Comparison of ENCODE assay signal across 2 fruit fly cellular contexts in genomic region chr2L:128977-129941, dm6.
TF ChIP-seq lines count a peak whose summit lies in the region.

No protein-coding gene starts in this region.

TF ChIP-seq in whole organism, embryonic, 481 proteins besides CTCF, POLR2A, EP300 and RAD21 (continued from another document and continues in another):
- TF ChIP-seq hkb (optimal IDR thresholded peaks at IDR 0.05; lab: Kevin White, UChicago) (no peak), hkb (GFP tag; IDR thresholded peaks at IDR 0.05; lab: Robert Waterston, UW) (peak; percentile 42; the same call in 1 of the 2 replicates), salm (tag; optimal IDR thresholded peaks at IDR 0.05; lab: Kevin White, UChicago) (peak; percentile 13), CG12299 (tag; optimal IDR thresholded peaks at IDR 0.05; lab: Kevin White, UChicago) (peak; percentile 57), knrl (GFP tag; IDR thresholded peaks at IDR 0.05; lab: Robert Waterston, UW; ENCODE audit: partially characterized antibody) (no peak), Eip74EF (GFP tag; optimal IDR thresholded peaks at IDR 0.05; lab: Kevin White, UChicago) (peak in 1 of 2 experiments; percentile 35), mirr (GFP tag; optimal IDR thresholded peaks at IDR 0.05; lab: Kevin White, UChicago) (peak; percentile 78), CG7786 (GFP tag; optimal IDR thresholded peaks at IDR 0.05; lab: Kevin White, UChicago) (no peak), corto (GFP tag; optimal IDR thresholded peaks at IDR 0.05; lab: Kevin White, UChicago) (peak; percentile 65), HLH3B (GFP tag; IDR thresholded peaks at IDR 0.05; lab: Robert Waterston, UW) (peak; percentile 15; the same call in 1 of the 2 replicates), sens (GFP tag; lab: Kevin White, UChicago) (peak; percentile 78), CG9437 (GFP tag; optimal IDR thresholded peaks at IDR 0.05; lab: Kevin White, UChicago) (peak; percentile 63), Jarid2 (GFP tag; optimal IDR thresholded peaks at IDR 0.05; lab: Kevin White, UChicago) (peak; percentile 97), tll (GFP tag; optimal IDR thresholded peaks at IDR 0.05; lab: Kevin White, UChicago) (no peak), gcm2 (GFP tag; optimal IDR thresholded peaks at IDR 0.05; lab: Kevin White, UChicago) (no peak), gcm (GFP tag; optimal IDR thresholded peaks at IDR 0.05; lab: Kevin White, UChicago) (peak; percentile 78), CG17361 (GFP tag; IDR thresholded peaks at IDR 0.05; lab: Robert Waterston, UW) (no peak), CG2889 (GFP tag; IDR thresholded peaks at IDR 0.05; lab: Robert Waterston, UW) (no peak), CG1647 (GFP tag; optimal IDR thresholded peaks at IDR 0.05; lab: Kevin White, UChicago) (peak; percentile 0), CG7963 (GFP tag; IDR thresholded peaks at IDR 0.05; lab: Robert Waterston, UW; ENCODE audit: partially characterized antibody) (0 out of 3 replicates have a peak, but pooled peaks have one; percentile 36), Blimp-1 (GFP tag; optimal IDR thresholded peaks at IDR 0.05; lab: Kevin White, UChicago) (peak; percentile 20), Hand (GFP tag; optimal IDR thresholded peaks at IDR 0.05; lab: Kevin White, UChicago) (peak; percentile 33), Side (GFP tag; optimal IDR thresholded peaks at IDR 0.05; lab: Kevin White, UChicago) (peak; percentile 46), B-H2 (GFP tag; optimal IDR thresholded peaks at IDR 0.05; lab: Kevin White, UChicago) (peak; percentile 65), Kr (GFP tag; optimal IDR thresholded peaks at IDR 0.05; lab: Kevin White, UChicago) (no peak), CG7839 (tag; optimal IDR thresholded peaks at IDR 0.05; lab: Kevin White, UChicago) (peak; percentile 30), CG2116 (GFP tag; optimal IDR thresholded peaks at IDR 0.05; lab: Kevin White, UChicago) (no peak), dati (GFP tag; IDR thresholded peaks at IDR 0.05; lab: Robert Waterston, UW) (no peak), bsh (GFP tag; optimal IDR thresholded peaks at IDR 0.05; lab: Kevin White, UChicago) (peak in 1 of 2 experiments; percentile 3), odd (GFP tag; optimal IDR thresholded peaks at IDR 0.05; lab: Kevin White, UChicago) (peak; percentile 21), MTF-1 (GFP tag; optimal IDR thresholded peaks at IDR 0.05; lab: Kevin White, UChicago; ENCODE audit: borderline replicate concordance) (peak; percentile 71), crol (GFP tag; IDR thresholded peaks at IDR 0.05; lab: Robert Waterston, UW) (peak; percentile 48; the same call in 1 of the 2 replicates), fd64A (GFP tag; optimal IDR thresholded peaks at IDR 0.05; lab: Kevin White, UChicago) (no peak), CG3281 (GFP tag; optimal IDR thresholded peaks at IDR 0.05; lab: Kevin White, UChicago) (peak; percentile 54), CG10366 (GFP tag; IDR thresholded peaks at IDR 0.05; lab: Robert Waterston, UW) (peak; percentile 22; the same call in 1 of the 2 replicates), bigmax (GFP tag; optimal IDR thresholded peaks at IDR 0.05; lab: Kevin White, UChicago) (peak; percentile 28), CG10321 (GFP tag; IDR thresholded peaks at IDR 0.05; lab: Robert Waterston, UW) (peak; percentile 97), otp (GFP tag; IDR thresholded peaks at IDR 0.05; lab: Robert Waterston, UW) (peak; percentile 43; the same call in 1 of the 3 replicates), CG2712 (tag; optimal IDR thresholded peaks at IDR 0.05; lab: Kevin White, UChicago) (peak; percentile 40), sr (GFP tag; IDR thresholded peaks at IDR 0.05; lab: Robert Waterston, UW) (peak; percentile 35; the same call in 1 of the 3 replicates), Hmx (GFP tag; optimal IDR thresholded peaks at IDR 0.05; lab: Kevin White, UChicago) (no peak), vfl (GFP tag; optimal IDR thresholded peaks at IDR 0.05; lab: Kevin White, UChicago) (peak; percentile 14), exex (tag; optimal IDR thresholded peaks at IDR 0.05; lab: Kevin White, UChicago) (peak; percentile 46), fu2 (GFP tag; optimal IDR thresholded peaks at IDR 0.05; lab: Kevin White, UChicago) (no peak), CG8924 (tag; optimal IDR thresholded peaks at IDR 0.05; lab: Kevin White, UChicago) (peak; percentile 53), Usf (GFP tag; optimal IDR thresholded peaks at IDR 0.05; lab: Kevin White, UChicago) (no peak), CG32767 (GFP tag; IDR thresholded peaks at IDR 0.05; lab: Robert Waterston, UW) (peak; percentile 66), CG14860 (GFP tag; IDR thresholded peaks at IDR 0.05; lab: Robert Waterston, UW; ENCODE audit: partially characterized antibody) (peak; percentile 33; the same call in 1 of the 3 replicates), CG8359 (GFP tag; optimal IDR thresholded peaks at IDR 0.05; lab: Kevin White, UChicago; ENCODE audit: borderline replicate concordance) (no peak), chn (GFP tag; optimal IDR thresholded peaks at IDR 0.05; lab: Kevin White, UChicago) (no peak), Dad (GFP tag; optimal IDR thresholded peaks at IDR 0.05; lab: Kevin White, UChicago) (peak; percentile 20), gfzf (GFP tag; optimal IDR thresholded peaks at IDR 0.05; lab: Kevin White, UChicago) (no peak), Elba2 (GFP tag; optimal IDR thresholded peaks at IDR 0.05; lab: Kevin White, UChicago) (no peak), CG7928 (GFP tag; optimal IDR thresholded peaks at IDR 0.05; lab: Kevin White, UChicago) (no peak), hb (GFP tag; IDR thresholded peaks at IDR 0.05; lab: Robert Waterston, UW; ENCODE audit: partially characterized antibody) (no peak), pros (GFP tag; optimal IDR thresholded peaks at IDR 0.05; lab: Kevin White, UChicago) (peak; percentile 70), CG4854 (GFP tag; optimal IDR thresholded peaks at IDR 0.05; lab: Kevin White, UChicago) (peak; percentile 9), CG5180 (GFP tag; optimal IDR thresholded peaks at IDR 0.05; lab: Kevin White, UChicago) (no peak), CoRest (tag; optimal IDR thresholded peaks at IDR 0.05; lab: Kevin White, UChicago) (peak; percentile 23), CG13624 (GFP tag; optimal IDR thresholded peaks at IDR 0.05; lab: Kevin White, UChicago) (no peak), CG10959 (GFP tag; IDR thresholded peaks at IDR 0.05; lab: Robert Waterston, UW) (no peak), CG8089 (GFP tag; optimal IDR thresholded peaks at IDR 0.05; lab: Kevin White, UChicago) (no peak), C15 (GFP tag; IDR thresholded peaks at IDR 0.05; lab: Robert Waterston, UW) (0 out of 3 replicates have a peak, but pooled peaks have one; percentile 23), CG17829 (tag; optimal IDR thresholded peaks at IDR 0.05; lab: Kevin White, UChicago) (peak; percentile 50)

TF ChIP-seq in whole organism, prepupa, 60 proteins besides CTCF, POLR2A, EP300 and RAD21 (continued from another document):
- peak in 1 of 2 experiments; percentile 10 for TF ChIP-seq salr (GFP tag; optimal IDR thresholded peaks at IDR 0.05; lab: Kevin White, UChicago)
- TF ChIP-seq CG3032 (tag; optimal IDR thresholded peaks at IDR 0.05; lab: Kevin White, UChicago) = no peak
- peak; percentile 80 for TF ChIP-seq CG16779 (tag; optimal IDR thresholded peaks at IDR 0.05; lab: Kevin White, UChicago)
- TF ChIP-seq CG11294 (GFP tag; IDR thresholded peaks at IDR 0.05; lab: Robert Waterston, UW) = no peak
- no peak for TF ChIP-seq CG11902 (GFP tag; optimal IDR thresholded peaks at IDR 0.05; lab: Kevin White, UChicago)
- no peak for TF ChIP-seq fd85E (GFP tag; optimal IDR thresholded peaks at IDR 0.05; lab: Kevin White, UChicago)
- no peak for TF ChIP-seq Hr38 (GFP tag; optimal IDR thresholded peaks at IDR 0.05; lab: Kevin White, UChicago)
- peak; percentile 75 for TF ChIP-seq vri (GFP tag; optimal IDR thresholded peaks at IDR 0.05; lab: Kevin White, UChicago)
